Worm (Caenorhabditis elegans): ENCODE measurements around the gene K01A12.2.

DNA sequence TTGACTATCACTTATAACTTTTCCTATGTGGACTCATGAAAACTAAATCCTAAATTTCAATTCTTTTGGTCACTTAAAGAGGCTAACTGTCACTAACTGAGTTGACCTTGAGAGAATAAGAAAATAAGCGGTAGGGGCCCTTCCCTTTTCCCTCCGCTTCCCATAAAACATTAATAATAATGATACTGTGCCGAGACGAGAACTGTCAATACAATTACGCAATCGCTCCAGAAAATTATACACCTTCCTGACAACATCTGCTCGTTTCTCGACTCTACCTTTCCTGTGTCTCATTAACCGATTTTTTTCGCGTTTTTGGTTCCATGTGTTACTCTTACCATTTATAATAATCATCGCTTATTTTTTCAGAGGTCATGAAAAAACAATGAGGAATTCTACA lies 47.8 kb downstream of the K01A12.2 start:
- TF ChIP-seq ceh-43 (GFP tag; optimal IDR thresholded peaks at IDR 0.05) (no peak), nhr-12 (tag; optimal IDR thresholded peaks at IDR 0.05) (no peak), lsy-2 (tag; optimal IDR thresholded peaks at IDR 0.05) (no peak), sptf-1 (tag; optimal IDR thresholded peaks at IDR 0.05) (no peak), elt-1 (tag; optimal IDR thresholded peaks at IDR 0.05; ENCODE audit: borderline replicate concordance, insufficient read depth) (no peak), nhr-76 (tag; optimal IDR thresholded peaks at IDR 0.05) (no peak), unc-62 (GFP tag; optimal IDR thresholded peaks at IDR 0.05) (no peak)

All from whole organism, mixed stage, embryonic.